Fruit fly (Drosophila melanogaster) Kc167 (cell line): ENCODE data around the gene TP53INP.

Experiments
- h ChIP-seq: fragments of >200 bp; optimal IDR thresholded peaks from 3 replicates; lab custom pipeline; 2018; ENCODE audit warnings: missing external identifiers
- insv ChIP-seq: fragments of >200 bp; optimal IDR thresholded peaks from 3 replicates; lab custom pipeline; 2018; ENCODE audit warnings: missing external identifiers
- psq ChIP-seq: fragments of >200 bp; optimal IDR thresholded peaks from 2 replicates; lab custom pipeline; 2017; ENCODE audit warnings: missing external identifiers

DNA sequence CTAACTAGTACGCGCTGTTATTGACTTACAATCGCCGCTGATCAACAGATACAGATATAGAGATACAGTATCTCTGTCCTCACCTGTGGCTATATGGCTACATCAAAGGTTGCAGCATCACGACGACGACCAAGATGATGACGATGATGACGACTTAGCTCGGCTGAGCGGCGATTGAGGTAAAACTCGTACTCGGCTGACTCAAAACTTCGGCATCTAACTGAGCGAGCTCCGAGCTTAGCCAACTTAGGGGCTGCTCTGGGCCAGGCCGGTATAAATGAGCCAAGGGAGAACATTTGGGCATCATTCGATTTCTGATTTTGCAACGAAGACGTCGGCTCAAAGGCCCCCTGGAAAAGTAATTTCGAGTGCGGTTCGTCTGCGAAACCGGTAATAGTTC, 29.7 kb downstream of the TP53INP start, which contains the start of gene CG15021:
- TF ChIP-seq psq (lab: Kevin White, UChicago) (no peak), insv (lab: Kevin White, UChicago) (no peak), h (lab: Kevin White, UChicago) (no peak)
